Worm (Caenorhabditis elegans): ENCODE data around the gene K06A4.2.

- TF ChIP-seq hnd-1 (tag; optimal IDR thresholded peaks at IDR 0.05) (no peak), ceh-13 (GFP tag; optimal IDR thresholded peaks at IDR 0.05) (no peak), ama-1 (optimal IDR thresholded peaks at IDR 0.05) (no peak), hmbx-1 (tag; optimal IDR thresholded peaks at IDR 0.05) (no peak), tbx-11 (GFP tag; IDR thresholded peaks at IDR 0.05) (no peak), flt-1 (GFP tag; IDR thresholded peaks at IDR 0.05) (no peak), hmg-4 (GFP tag; optimal IDR thresholded peaks at IDR 0.05) (no peak), tra-4 (tag; optimal IDR thresholded peaks at IDR 0.05) (no peak), pes-1 (GFP tag; IDR thresholded peaks at IDR 0.05) (no peak), tbx-37 (GFP tag; conservative IDR thresholded peaks at IDR 0.05) (no peak), aly-1 (tag; optimal IDR thresholded peaks at IDR 0.05) (no peak), scrt-1 (GFP tag; IDR thresholded peaks at IDR 0.05) (no peak)
These were observed 16.9 kb downstream of the K06A4.2 start, which contains the start of gene swt-5 for ce11 chrV:9500826-9501451.
